Fruit fly (Drosophila melanogaster): ENCODE results near the gene CG18628.

CG18628 gene

DNA sequence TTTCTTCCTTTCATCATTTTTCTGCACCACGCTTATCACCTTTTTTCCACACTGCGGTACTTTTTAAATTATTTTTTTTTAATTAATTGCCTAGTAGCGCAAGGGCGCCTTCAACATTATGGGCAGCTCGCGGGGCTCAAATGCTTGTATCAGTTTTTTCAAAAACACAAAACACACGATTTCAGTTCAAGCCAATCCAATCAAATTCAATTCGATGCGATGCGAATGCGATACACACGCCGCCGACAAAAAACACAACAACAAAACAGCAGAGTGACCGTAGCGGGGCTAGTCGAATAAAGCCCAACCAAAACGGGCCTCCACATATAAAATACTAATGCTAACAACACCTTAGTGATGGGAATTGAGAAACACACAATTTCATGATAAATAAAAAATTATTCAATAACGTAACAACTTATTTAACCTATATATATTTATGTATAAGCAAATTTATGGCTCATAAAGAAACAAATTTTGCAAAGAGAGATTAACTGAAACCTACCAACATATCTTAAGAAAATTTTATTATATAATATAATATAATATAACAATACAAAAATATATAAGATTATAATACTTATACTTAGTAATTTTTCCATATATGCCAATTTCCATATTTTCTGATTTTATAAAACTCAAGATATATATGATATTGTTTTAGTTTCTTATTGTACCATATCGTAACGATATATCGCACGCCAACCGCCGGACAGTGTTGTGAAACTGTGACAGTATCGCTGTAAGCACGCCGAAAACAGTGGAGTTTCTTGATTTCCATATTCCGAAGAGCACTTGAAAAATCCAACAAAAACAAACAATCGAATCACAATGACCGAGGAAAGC lies 21.4 kb downstream of the CG18628 start, which contains the start of the genes CG32066 and CG8003 (continued):
- TF ChIP-seq CG11560 (tag; IDR thresholded peaks at IDR 0.05) (no peak), da (GFP tag; optimal IDR thresholded peaks at IDR 0.05) (no peak), CG1233 (GFP tag; optimal IDR thresholded peaks at IDR 0.05) (no peak), CG15479 (GFP tag; optimal IDR thresholded peaks at IDR 0.05) (no peak), Awh (GFP tag; IDR thresholded peaks at IDR 0.05) (no peak), HmgD (GFP tag; optimal IDR thresholded peaks at IDR 0.05) (no peak), CG13123 (GFP tag; optimal IDR thresholded peaks at IDR 0.05) (no peak), repo (GFP tag; optimal IDR thresholded peaks at IDR 0.05) (no peak), CG13894 (tag; optimal IDR thresholded peaks at IDR 0.05) (no peak), CG7357 (GFP tag; IDR thresholded peaks at IDR 0.05) (no peak), Ets97D (GFP tag; optimal IDR thresholded peaks at IDR 0.05) (peak; percentile 5), yki (optimal IDR thresholded peaks at IDR 0.05) (no peak), CG9797 (GFP tag; optimal IDR thresholded peaks at IDR 0.05) (peak; percentile 66), MTF-1 (GFP tag; optimal IDR thresholded peaks at IDR 0.05; ENCODE audit: borderline replicate concordance) (peak; percentile 65), CG2202 (tag; optimal IDR thresholded peaks at IDR 0.05) (no peak), CG8478 (optimal IDR thresholded peaks at IDR 0.05) (no peak), Ptx1 (GFP tag; IDR thresholded peaks at IDR 0.05) (0 out of 2 replicates have a peak, but pooled peaks have one; percentile 35), Kr (GFP tag; optimal IDR thresholded peaks at IDR 0.05) (no peak), CG16863 (GFP tag; optimal IDR thresholded peaks at IDR 0.05) (no peak), maf-S (GFP tag; optimal IDR thresholded peaks at IDR 0.05) (no peak), CG4404 (GFP tag; IDR thresholded peaks at IDR 0.05) (no peak), Sry-β (GFP tag; optimal IDR thresholded peaks at IDR 0.05) (no peak), CG9817 (tag; optimal IDR thresholded peaks at IDR 0.05) (peak; percentile 2), Antp (GFP tag; optimal IDR thresholded peaks at IDR 0.05) (no peak), Gug (GFP tag; IDR thresholded peaks at IDR 0.05) (peak; percentile 67; the same call in 2 of the 4 replicates), CG9727 (GFP tag; optimal IDR thresholded peaks at IDR 0.05) (peak; percentile 40), h (optimal IDR thresholded peaks at IDR 0.05) (no peak), Sry-δ (GFP tag; optimal IDR thresholded peaks at IDR 0.05) (peak; percentile 57), slou (GFP tag; optimal IDR thresholded peaks at IDR 0.05) (no peak), CG1832 (GFP tag; optimal IDR thresholded peaks at IDR 0.05) (no peak), Hr3 (GFP tag; optimal IDR thresholded peaks at IDR 0.05) (peak; percentile 40), cad (GFP tag; optimal IDR thresholded peaks at IDR 0.05) (no peak), sob (GFP tag; IDR thresholded peaks at IDR 0.05) (peak; percentile 57; the same call in 1 of the 2 replicates), crol (GFP tag; IDR thresholded peaks at IDR 0.05) (no peak), CG8944 (GFP tag; optimal IDR thresholded peaks at IDR 0.05) (no peak), ATbp (GFP tag; optimal IDR thresholded peaks at IDR 0.05) (no peak), ttk (GFP tag; IDR thresholded peaks at IDR 0.05) (no peak), CG15073 (GFP tag; optimal IDR thresholded peaks at IDR 0.05) (no peak), CG7271 (tag; optimal IDR thresholded peaks at IDR 0.05) (no peak), kah (GFP tag; optimal IDR thresholded peaks at IDR 0.05) (peak; percentile 49), nau (GFP tag; optimal IDR thresholded peaks at IDR 0.05) (peak; percentile 27), Dbx (GFP tag; IDR thresholded peaks at IDR 0.05) (peak; percentile 50; the same call in 2 of the 3 replicates), bbx (GFP tag; IDR thresholded peaks at IDR 0.05; ENCODE audit: partially characterized antibody) (peak; percentile 98), Opbp (GFP tag; IDR thresholded peaks at IDR 0.05; ENCODE audit: partially characterized antibody) (peak; percentile 97), CG16779 (GFP tag; IDR thresholded peaks at IDR 0.05) (no peak), p53 (GFP tag; optimal IDR thresholded peaks at IDR 0.05) (no peak), CG5180 (GFP tag; optimal IDR thresholded peaks at IDR 0.05) (peak; percentile 43), CG17568 (GFP tag; optimal IDR thresholded peaks at IDR 0.05) (peak; percentile 61), Hey (tag; optimal IDR thresholded peaks at IDR 0.05) (no peak), tio (GFP tag; optimal IDR thresholded peaks at IDR 0.05) (no peak), twi (tag; optimal IDR thresholded peaks at IDR 0.05) (no peak)
